Fruit fly (Drosophila melanogaster) whole organism, embryonic: ENCODE data around the gene CG33669.
A peak's percentile ranks its signal among the peaks of the same experiment; 100 is the strongest.

Source experiments
- Ada2b ChIP-seq: fragments of 200-800 bp; sonication (Bioruptor generic); IDR thresholded peaks from 2 replicates; pipeline ENCODE4 v1.3.6; 2022; ENCODE audit warnings: missing biosample characterization, missing genetic modification characterization
- B-H2 ChIP-seq: fragments of 200-800 bp; sonication (Bioruptor generic); optimal IDR thresholded peaks from 2 replicates; lab custom pipeline; 2018; ENCODE audit warnings: missing biosample characterization, mild to moderate bottlenecking, missing genetic modification characterization
- Blimp-1 ChIP-seq: fragments of 200-800 bp; sonication (Bioruptor generic); optimal IDR thresholded peaks from 3 replicates; lab custom pipeline; 2018; ENCODE audit warnings: missing biosample characterization, missing genetic modification characterization, mild to moderate bottlenecking, moderate library complexity, missing genetic modification reagents
- CG10267 ChIP-seq: fragments of 200-800 bp; sonication (Bioruptor generic); optimal IDR thresholded peaks from 2 replicates; lab custom pipeline; 2018; ENCODE audit warnings: missing biosample characterization, mild to moderate bottlenecking, missing genetic modification characterization, moderate library complexity
- CG11504 ChIP-seq: fragments of 200-800 bp; sonication (Bioruptor generic); optimal IDR thresholded peaks from 3 replicates; lab custom pipeline; 2019; ENCODE audit warnings: missing biosample characterization, mild to moderate bottlenecking, missing genetic modification characterization, moderate library complexity
- CG15514 ChIP-seq: fragments of 200-800 bp; sonication (Bioruptor generic); optimal IDR thresholded peaks from 3 replicates; lab custom pipeline; 2017; ENCODE audit warnings: missing biosample characterization, missing genetic modification characterization, mild to moderate bottlenecking, moderate library complexity, missing genetic modification reagents
- CG1647 ChIP-seq: fragments of 200-800 bp; sonication (Bioruptor generic); optimal IDR thresholded peaks from 3 replicates; lab custom pipeline; 2016; ENCODE audit warnings: missing biosample characterization, missing genetic modification characterization
- CG16863 ChIP-seq: fragments of 200-800 bp; sonication (Bioruptor generic); optimal IDR thresholded peaks from 3 replicates; lab custom pipeline; 2016; ENCODE audit warnings: missing biosample characterization, missing genetic modification characterization
- CG17802 ChIP-seq: fragments of 200-800 bp; sonication (Bioruptor generic); optimal IDR thresholded peaks from 2 replicates; lab custom pipeline; 2018; ENCODE audit warnings: missing biosample characterization, mild to moderate bottlenecking, missing genetic modification characterization, moderate library complexity
- CG2116 ChIP-seq: fragments of 200-800 bp; sonication (Bioruptor generic); optimal IDR thresholded peaks from 3 replicates; lab custom pipeline; 2018; ENCODE audit warnings: missing biosample characterization, mild to moderate bottlenecking, missing genetic modification characterization
- CG31441 ChIP-seq: fragments of 200-800 bp; sonication (Bioruptor generic); IDR thresholded peaks from 2 replicates; pipeline ENCODE4 v1.3.6; 2022; ENCODE audit warnings: missing biosample characterization, missing genetic modification characterization
- CG34422 ChIP-seq: fragments of 200-800 bp; sonication (Bioruptor generic); IDR thresholded peaks from 3 replicates; pipeline ENCODE4 v1.3.6; 2022; ENCODE audit warnings: missing biosample characterization, missing genetic modification characterization
- CG4282 ChIP-seq: fragments of 200-800 bp; sonication (Bioruptor generic); optimal IDR thresholded peaks from 2 replicates; lab custom pipeline; 2016; ENCODE audit warnings: missing biosample characterization, missing genetic modification characterization
- CG4424 ChIP-seq: fragments of 200-800 bp; sonication (Bioruptor generic); optimal IDR thresholded peaks from 3 replicates; lab custom pipeline; 2016; ENCODE audit warnings: missing biosample characterization, missing genetic modification characterization
- CG4617 ChIP-seq: fragments of 200-800 bp; sonication (Bioruptor generic); optimal IDR thresholded peaks from 3 replicates; lab custom pipeline; 2016; ENCODE audit warnings: missing biosample characterization, missing genetic modification characterization, borderline replicate concordance
- CG5180 ChIP-seq: fragments of 200-800 bp; sonication (Bioruptor generic); optimal IDR thresholded peaks from 3 replicates; lab custom pipeline; 2017; ENCODE audit warnings: missing biosample characterization, missing genetic modification characterization, mild to moderate bottlenecking, moderate library complexity, missing genetic modification reagents
- CG6813 ChIP-seq: fragments of 200-800 bp; sonication (Bioruptor generic); optimal IDR thresholded peaks from 2 replicates; lab custom pipeline; 2017; ENCODE audit warnings: missing biosample characterization, missing genetic modification characterization, mild to moderate bottlenecking, moderate library complexity, missing genetic modification reagents
- CG7556 ChIP-seq: fragments of 200-800 bp; sonication (Bioruptor generic); optimal IDR thresholded peaks from 2 replicates; lab custom pipeline; 2017; ENCODE audit warnings: missing biosample characterization, mild to moderate bottlenecking, missing genetic modification characterization
- CG8765 ChIP-seq: fragments of 200-800 bp; sonication (Bioruptor generic); IDR thresholded peaks from 2 replicates; pipeline ENCODE4 v1.3.6; 2022; ENCODE audit warnings: missing biosample characterization, missing genetic modification characterization
- CG9437 ChIP-seq: fragments of 200-800 bp; sonication (Bioruptor generic); optimal IDR thresholded peaks from 2 replicates; lab custom pipeline; 2018; ENCODE audit warnings: missing biosample characterization, mild to moderate bottlenecking, missing genetic modification characterization
- CG9727 ChIP-seq: fragments of 200-800 bp; sonication (Bioruptor generic); optimal IDR thresholded peaks from 3 replicates; lab custom pipeline; 2017; ENCODE audit warnings: missing biosample characterization, mild to moderate bottlenecking, missing genetic modification characterization
- CTCF ChIP-seq: fragments of 200-800 bp; sonication (Bioruptor generic); optimal IDR thresholded peaks from 2 replicates; lab custom pipeline; 2017; ENCODE audit warnings: missing biosample characterization, mild to moderate bottlenecking, missing genetic modification characterization, moderate library complexity
- D ChIP-seq, 2 experiments: fragments of 200-800 bp in 1 of 2; fragments of >200 bp in 1 of 2; sonication (Bioruptor generic) in 1 of 2; optimal IDR thresholded peaks; 2 replicates in 1 of 2; 3 replicates in 1 of 2; lab custom pipeline; 2017; ENCODE audit warnings: mild to moderate bottlenecking in 1 of 2, missing biosample characterization in 1 of 2, missing genetic modification characterization in 1 of 2, missing genetic modification reagents in 1 of 2
- Dp ChIP-seq: fragments of 200-800 bp; sonication (Bioruptor generic); optimal IDR thresholded peaks from 2 replicates; lab custom pipeline; 2018; ENCODE audit warnings: missing biosample characterization, mild to moderate bottlenecking, missing genetic modification characterization, moderate library complexity
- Fer1 ChIP-seq: fragments of 200-800 bp; sonication (Bioruptor generic); optimal IDR thresholded peaks from 2 replicates; lab custom pipeline; 2017; ENCODE audit warnings: missing biosample characterization, mild to moderate bottlenecking, missing genetic modification characterization
- Hr3 ChIP-seq: fragments of 200-800 bp; sonication (Bioruptor generic); optimal IDR thresholded peaks from 3 replicates; lab custom pipeline; 2016; ENCODE audit warnings: missing biosample characterization, missing genetic modification characterization
- Lpt ChIP-seq: fragments of >200 bp; optimal IDR thresholded peaks from 2 replicates; lab custom pipeline; 2018; ENCODE audit warnings: missing biosample characterization, missing genetic modification characterization
- Max ChIP-seq: fragments of 200-800 bp; sonication (Bioruptor generic); optimal IDR thresholded peaks from 2 replicates; lab custom pipeline; 2016; ENCODE audit warnings: missing biosample characterization, mild to moderate bottlenecking, missing genetic modification characterization
- NC2α ChIP-seq: fragments of 200-800 bp; sonication (Bioruptor generic); optimal IDR thresholded peaks from 2 replicates; lab custom pipeline; 2016; ENCODE audit warnings: missing biosample characterization, missing genetic modification characterization
- Side ChIP-seq: fragments of 200-800 bp; sonication (Bioruptor generic); optimal IDR thresholded peaks from 2 replicates; lab custom pipeline; 2016; ENCODE audit warnings: missing biosample characterization, missing genetic modification characterization
- Sry-δ ChIP-seq: fragments of 200-800 bp; sonication (Bioruptor generic); optimal IDR thresholded peaks from 2 replicates; lab custom pipeline; 2016; ENCODE audit warnings: missing biosample characterization, missing genetic modification characterization
- abd-A ChIP-seq: fragments of 200-800 bp; sonication (Bioruptor generic); optimal IDR thresholded peaks from 3 replicates; lab custom pipeline; 2019; ENCODE audit warnings: missing biosample characterization, mild to moderate bottlenecking, missing genetic modification characterization, moderate library complexity
- ac ChIP-seq: fragments of 200-800 bp; sonication (Bioruptor generic); optimal IDR thresholded peaks from 3 replicates; lab custom pipeline; 2017; ENCODE audit warnings: missing biosample characterization, mild to moderate bottlenecking, missing genetic modification characterization
- crc ChIP-seq: fragments of 200-800 bp; sonication (Bioruptor generic); optimal IDR thresholded peaks from 2 replicates; lab custom pipeline; 2016; ENCODE audit warnings: missing biosample characterization, missing genetic modification characterization
- fd64A ChIP-seq: fragments of 200-800 bp; sonication (Bioruptor generic); optimal IDR thresholded peaks from 3 replicates; lab custom pipeline; 2018; ENCODE audit warnings: missing biosample characterization, mild to moderate bottlenecking, missing genetic modification characterization
- ftz-f1 ChIP-seq: fragments of 200-800 bp; sonication (Bioruptor generic); optimal IDR thresholded peaks from 2 replicates; lab custom pipeline; 2016; ENCODE audit warnings: missing biosample characterization, missing genetic modification characterization
- hth ChIP-seq: fragments of >200 bp; optimal IDR thresholded peaks from 2 replicates; lab custom pipeline; 2017; ENCODE audit warnings: inconsistent platforms
- ind ChIP-seq: fragments of 200-800 bp; sonication (Bioruptor generic); optimal IDR thresholded peaks from 3 replicates; lab custom pipeline; 2016; ENCODE audit warnings: missing biosample characterization, missing genetic modification characterization
- lbe ChIP-seq: fragments of 200-800 bp; sonication (Bioruptor generic); optimal IDR thresholded peaks from 2 replicates; lab custom pipeline; 2016; ENCODE audit warnings: missing biosample characterization, mild to moderate bottlenecking, missing genetic modification characterization
- nerfin-2 ChIP-seq: fragments of 200-800 bp; sonication (Bioruptor generic); IDR thresholded peaks from 2 replicates; pipeline ENCODE4 v1.3.6; 2022; ENCODE audit warnings: missing biosample characterization, missing genetic modification characterization; ENCODE audit not compliant: partially characterized antibody
- oc ChIP-seq: fragments of 200-800 bp; sonication (Bioruptor generic); optimal IDR thresholded peaks from 2 replicates; lab custom pipeline; 2018; ENCODE audit warnings: missing biosample characterization, mild to moderate bottlenecking, missing genetic modification characterization, moderate library complexity
- onecut ChIP-seq: fragments of 200-800 bp; sonication (Bioruptor generic); IDR thresholded peaks from 2 replicates; pipeline ENCODE4 v1.3.6; 2022; ENCODE audit warnings: missing biosample characterization, missing genetic modification characterization
- sima ChIP-seq: fragments of 200-800 bp; sonication (Bioruptor generic); optimal IDR thresholded peaks from 2 replicates; lab custom pipeline; 2016; ENCODE audit warnings: missing biosample characterization, missing genetic modification characterization
- stwl ChIP-seq: fragments of 200-800 bp; sonication (Bioruptor generic); optimal IDR thresholded peaks from 3 replicates; lab custom pipeline; 2018; ENCODE audit warnings: missing biosample characterization, mild to moderate bottlenecking, missing genetic modification characterization, moderate library complexity
- tll ChIP-seq, 2 experiments: fragments of 200-800 bp in 1 of 2; fragments of >200 bp in 1 of 2; sonication (Bioruptor generic) in 1 of 2; optimal IDR thresholded peaks; 2 replicates each; lab custom pipeline; 2017 to 2019; ENCODE audit warnings: missing biosample characterization in 2 of 2, missing genetic modification characterization in 2 of 2, mild to moderate bottlenecking in 1 of 2, moderate library complexity in 1 of 2
- ttk ChIP-seq: fragments of 200-800 bp; sonication (Bioruptor generic); IDR thresholded peaks from 2 replicates; pipeline ENCODE4 v2.1.2; 2022; ENCODE audit warnings: missing biosample characterization, missing genetic modification characterization
- tx ChIP-seq: fragments of 200-800 bp; sonication (Bioruptor generic); optimal IDR thresholded peaks from 2 replicates; lab custom pipeline; 2016; ENCODE audit warnings: missing biosample characterization, missing genetic modification characterization
- vvl ChIP-seq: fragments of 200-800 bp; sonication (Bioruptor generic); IDR thresholded peaks from 2 replicates; pipeline ENCODE4 v1.3.6; 2022; ENCODE audit warnings: missing biosample characterization, missing genetic modification characterization
- wek ChIP-seq: fragments of 200-800 bp; sonication (Bioruptor generic); optimal IDR thresholded peaks from 3 replicates; lab custom pipeline; 2018; ENCODE audit warnings: missing biosample characterization, mild to moderate bottlenecking, missing genetic modification characterization, moderate library complexity

CG33669 gene

dm6 chrX:6351917-6352768, 47.8 kb downstream of the CG33669 start:
- TF ChIP-seq hth (no peak), D (optimal IDR thresholded peaks at IDR 0.05; lab: Kevin White, UChicago) (no peak), D (GFP tag; optimal IDR thresholded peaks at IDR 0.05; lab: Kevin White, UChicago) (no peak), NC2α (GFP tag; lab: Kevin White, UChicago) (no peak), sima (GFP tag; lab: Kevin White, UChicago) (no peak), fd64A (no peak), CG4282 (GFP tag; lab: Kevin White, UChicago) (no peak), CG10267 (tag; lab: Kevin White, UChicago) (peak; percentile 34), Lpt (GFP tag; lab: Kevin White, UChicago) (no peak), nerfin-2 (GFP tag; lab: Robert Waterston, UW) (0 out of 2 replicates have a peak, but pooled peaks have one; percentile 30), Ada2b (no peak), Sry-δ (GFP tag; lab: Kevin White, UChicago) (peak; percentile 48), ac (GFP tag; lab: Kevin White, UChicago) (peak; percentile 11), ftz-f1 (GFP tag; lab: Kevin White, UChicago) (no peak), stwl (peak; percentile 60), CG2116 (peak; percentile 58), CTCF (GFP tag; lab: Kevin White, UChicago) (peak; percentile 55), Dp (GFP tag; lab: Kevin White, UChicago) (peak; percentile 83), Max (GFP tag; lab: Kevin White, UChicago) (no peak), CG6813 (no peak), CG9437 (peak; percentile 21), tx (GFP tag; lab: Kevin White, UChicago) (peak; percentile 10), CG5180 (GFP tag; lab: Kevin White, UChicago) (no peak), CG9727 (GFP tag; lab: Kevin White, UChicago) (peak; percentile 44), Hr3 (no peak), lbe (no peak), crc (no peak), B-H2 (GFP tag; lab: Kevin White, UChicago) (no peak), CG7556 (GFP tag; lab: Kevin White, UChicago) (no peak), CG16863 (GFP tag; lab: Kevin White, UChicago) (no peak), CG15514 (GFP tag; lab: Kevin White, UChicago) (peak; percentile 66), oc (tag; lab: Kevin White, UChicago) (peak; percentile 2), CG11504 (tag; lab: Kevin White, UChicago) (peak; percentile 19), ind (GFP tag; lab: Kevin White, UChicago) (no peak), CG4617 (GFP tag; lab: Kevin White, UChicago) (peak; percentile 9), CG31441 (GFP tag; lab: Robert Waterston, UW) (no peak), CG34422 (GFP tag; lab: Robert Waterston, UW) (peak; percentile 35; the same call in 1 of the 3 replicates), Side (GFP tag; lab: Kevin White, UChicago) (peak; percentile 24), Fer1 (GFP tag; lab: Kevin White, UChicago) (peak; percentile 4), vvl (GFP tag; lab: Robert Waterston, UW) (peak; percentile 57; the same call in 1 of the 2 replicates), Blimp-1 (peak; percentile 66), CG4424 (GFP tag; lab: Kevin White, UChicago) (no peak), onecut (0 out of 2 replicates have a peak, but pooled peaks have one; percentile 24), CG17802 (tag; lab: Kevin White, UChicago) (no peak), CG1647 (GFP tag; lab: Kevin White, UChicago) (no peak), tll (GFP tag; optimal IDR thresholded peaks at IDR 0.05; lab: Kevin White, UChicago) (peak in 1 of 2 experiments; percentile 2), wek (GFP tag; lab: Kevin White, UChicago) (peak; percentile 12), abd-A (no peak), CG8765 (no peak), ttk (GFP tag; lab: Robert Waterston, UW) (no peak)
